Fruit fly (Drosophila melanogaster) whole organism, wandering third instar larva: ENCODE measurements around the gene CG15446.

ENCODE experiments used
- Abd-B ChIP-seq: fragments of >200 bp; optimal IDR thresholded peaks from 2 replicates; lab custom pipeline; 2017; ENCODE audit warnings: missing biosample characterization, missing genetic modification characterization
- CG32264 ChIP-seq: fragments of 200-800 bp; sonication (Bioruptor generic); optimal IDR thresholded peaks from 2 replicates; lab custom pipeline; 2016; ENCODE audit warnings: missing biosample characterization, missing genetic modification characterization
- CG9705 ChIP-seq: fragments of 200-800 bp; sonication (Bioruptor generic); optimal IDR thresholded peaks from 2 replicates; lab custom pipeline; 2018; ENCODE audit warnings: missing biosample characterization, mild to moderate bottlenecking, missing genetic modification characterization
- Dfd ChIP-seq: fragments of >200 bp; optimal IDR thresholded peaks from 2 replicates; lab custom pipeline; 2017; ENCODE audit warnings: missing biosample characterization, missing genetic modification characterization
- Dif ChIP-seq: fragments of 200-275, 200-300 bp; sonication (Bioruptor generic); optimal IDR thresholded peaks from 2 replicates; lab custom pipeline; 2018; ENCODE audit warnings: missing biosample characterization, missing genetic modification characterization; ENCODE audit not compliant: partially characterized antibody
- GATAd ChIP-seq: sonication (Bioruptor generic); optimal IDR thresholded peaks from 2 replicates; lab custom pipeline; 2016; ENCODE audit warnings: missing biosample characterization, missing genetic modification characterization
- HLH106 ChIP-seq: fragments of 200-800 bp; optimal IDR thresholded peaks from 3 replicates; lab custom pipeline; 2019; ENCODE audit warnings: missing biosample characterization, mild to moderate bottlenecking, missing genetic modification characterization, moderate library complexity
- Hnf4 ChIP-seq: fragments of 200-800 bp; sonication (Bioruptor generic); optimal IDR thresholded peaks from 2 replicates; lab custom pipeline; 2016; ENCODE audit warnings: missing biosample characterization, mild to moderate bottlenecking, missing genetic modification characterization
- Jra ChIP-seq: sonication (Bioruptor generic); optimal IDR thresholded peaks from 2 replicates; lab custom pipeline; 2016; ENCODE audit warnings: missing biosample characterization, missing genetic modification characterization
- Mio ChIP-seq: sonication (Bioruptor generic); optimal IDR thresholded peaks from 2 replicates; lab custom pipeline; 2016; ENCODE audit warnings: missing biosample characterization, missing genetic modification characterization
- Myc ChIP-seq: fragments of >200 bp; optimal IDR thresholded peaks from 2 replicates; lab custom pipeline; 2017
- N ChIP-seq: fragments of >200 bp; optimal IDR thresholded peaks from 2 replicates; lab custom pipeline; 2018; ENCODE audit warnings: missing biosample characterization, missing external identifiers, missing genetic modification characterization
- OdsH ChIP-seq: fragments of 200-800 bp; sonication (Bioruptor generic); optimal IDR thresholded peaks from 2 replicates; lab custom pipeline; 2016; ENCODE audit warnings: missing biosample characterization, mild to moderate bottlenecking, missing genetic modification characterization
- Rel ChIP-seq, 2 experiments: fragments of 200-800 bp; sonication (Bioruptor generic) in 1 of 2; optimal IDR thresholded peaks; 2 replicates in 1 of 2; 3 replicates in 1 of 2; lab custom pipeline; 2016 to 2019; ENCODE audit warnings: mild to moderate bottlenecking in 2 of 2, missing biosample characterization in 2 of 2, missing genetic modification characterization in 2 of 2, moderate library complexity in 1 of 2
- Sp1 ChIP-seq: fragments of 200-800 bp; sonication (Bioruptor generic); optimal IDR thresholded peaks from 3 replicates; lab custom pipeline; 2019; ENCODE audit warnings: missing biosample characterization, mild to moderate bottlenecking, missing genetic modification characterization, moderate library complexity
- Vsx2 ChIP-seq: fragments of 200-300, 225-300 bp; sonication (Bioruptor generic); optimal IDR thresholded peaks from 2 replicates; lab custom pipeline; 2018; ENCODE audit warnings: missing biosample characterization, missing genetic modification characterization; ENCODE audit not compliant: partially characterized antibody
- br ChIP-seq: fragments of 200-800 bp; sonication (Bioruptor generic); optimal IDR thresholded peaks from 2 replicates; lab custom pipeline; 2016; ENCODE audit warnings: missing biosample characterization, missing genetic modification characterization
- brk ChIP-seq: fragments of 200-800 bp; sonication (Bioruptor generic); optimal IDR thresholded peaks from 2 replicates; lab custom pipeline; 2016; ENCODE audit warnings: missing biosample characterization, mild to moderate bottlenecking, missing genetic modification characterization
- dl ChIP-seq, 2 experiments: fragments of 175-275, 200-275 bp in 1 of 2; fragments of 200-275 bp in 1 of 2; sonication (Bioruptor generic); optimal IDR thresholded peaks; lab custom pipeline; 2018; ENCODE audit warnings: mild to moderate bottlenecking in 2 of 2, missing biosample characterization in 2 of 2, missing genetic modification characterization in 2 of 2, moderate library complexity in 2 of 2; ENCODE audit not compliant: partially characterized antibody in 2 of 2, insufficient read depth in 1 of 2
- dsf ChIP-seq: sonication (Bioruptor generic); optimal IDR thresholded peaks from 2 replicates; lab custom pipeline; 2016; ENCODE audit warnings: missing biosample characterization, missing genetic modification characterization, borderline replicate concordance
- ey ChIP-seq: fragments of 200-800 bp; sonication (Bioruptor generic); optimal IDR thresholded peaks from 2 replicates; lab custom pipeline; 2016; ENCODE audit warnings: missing biosample characterization, missing genetic modification characterization
- foxo ChIP-seq, 2 experiments: fragments of 200-800 bp; sonication (Bioruptor generic); optimal IDR thresholded peaks; 2 replicates in 1 of 2; 3 replicates in 1 of 2; lab custom pipeline; 2016 to 2017; ENCODE audit warnings: missing biosample characterization in 2 of 2, missing genetic modification characterization in 2 of 2
- fru ChIP-seq: fragments of 200-800 bp; sonication (Bioruptor generic); optimal IDR thresholded peaks from 3 replicates; lab custom pipeline; 2016; ENCODE audit warnings: missing biosample characterization, mild to moderate bottlenecking, missing genetic modification characterization
- h ChIP-seq: fragments of 200-800 bp; sonication (Bioruptor generic); optimal IDR thresholded peaks from 3 replicates; lab custom pipeline; 2016; ENCODE audit warnings: missing biosample characterization, mild to moderate bottlenecking, missing genetic modification characterization
- jim ChIP-seq: fragments of 175-275, 200-325 bp; sonication (Bioruptor generic); optimal IDR thresholded peaks from 2 replicates; lab custom pipeline; 2016; ENCODE audit warnings: missing biosample characterization, mild to moderate bottlenecking, missing genetic modification characterization
- lola ChIP-seq: fragments of >200 bp; optimal IDR thresholded peaks from 2 replicates; lab custom pipeline; 2017; ENCODE audit warnings: missing biosample characterization, missing genetic modification characterization
- pan ChIP-seq: fragments of >200 bp; optimal IDR thresholded peaks from 2 replicates; lab custom pipeline; 2017
- psq ChIP-seq: fragments of 200-800 bp; sonication (Bioruptor generic); optimal IDR thresholded peaks from 3 replicates; lab custom pipeline; 2017; ENCODE audit warnings: missing biosample characterization, mild to moderate bottlenecking, missing genetic modification characterization, moderate library complexity
- rgr ChIP-seq: fragments of 200-800 bp; sonication (Bioruptor generic); optimal IDR thresholded peaks from 3 replicates; lab custom pipeline; 2016; ENCODE audit warnings: missing biosample characterization, mild to moderate bottlenecking, missing genetic modification characterization
- sage ChIP-seq: fragments of 200-800 bp; sonication (Bioruptor generic); optimal IDR thresholded peaks from 2 replicates; lab custom pipeline; 2016; ENCODE audit warnings: missing biosample characterization, mild to moderate bottlenecking, missing genetic modification characterization
- sv ChIP-seq: fragments of 200-800 bp; sonication (Bioruptor generic); optimal IDR thresholded peaks from 3 replicates; lab custom pipeline; 2016; ENCODE audit warnings: missing biosample characterization, missing genetic modification characterization
- tai ChIP-seq: sonication (Bioruptor generic); optimal IDR thresholded peaks from 2 replicates; lab custom pipeline; 2016; ENCODE audit warnings: missing biosample characterization, missing genetic modification characterization
- usp ChIP-seq: fragments of >200 bp; optimal IDR thresholded peaks from 2 replicates; lab custom pipeline; 2017; ENCODE audit warnings: missing biosample characterization, missing genetic modification characterization
- woc ChIP-seq: sonication (Bioruptor generic); optimal IDR thresholded peaks from 2 replicates; lab custom pipeline; 2016; ENCODE audit warnings: missing biosample characterization, mild to moderate bottlenecking, missing genetic modification characterization

The CG15446 gene

dm6 chrX:21102106-21102505 lies at the start of gene CG15446:
Gene CG15446 (minus strand): TSS chrX:21102206.
- TF ChIP-seq rgr (GFP tag; lab: Kevin White, UChicago) = no peak

- no peak for TF ChIP-seq Abd-B (GFP tag; lab: Kevin White, UChicago)
- TF ChIP-seq Rel (GFP tag; optimal IDR thresholded peaks at IDR 0.05; lab: Kevin White, UChicago) = no peak
- TF ChIP-seq Rel (tag; optimal IDR thresholded peaks at IDR 0.05; lab: Kevin White, UChicago) = no peak
- no peak for TF ChIP-seq Myc (lab: Kevin White, UChicago)
Measured at dm6 chrX:21146941-21147340, 44.9 kb upstream of the CG15446 start, which contains the start of gene CG45154. Gene CG45154 (minus strand): TSS chrX:21147041.

- TF ChIP-seq fru (GFP tag; lab: Kevin White, UChicago) (peak; percentile 26), foxo (GFP tag; optimal IDR thresholded peaks at IDR 0.05; lab: Kevin White, UChicago) (peak in 1 of 2 experiments; percentile 25), rgr (GFP tag; lab: Kevin White, UChicago) (peak; percentile 9), pan (lab: Kevin White, UChicago) (no peak), Sp1 (GFP tag; lab: Kevin White, UChicago) (no peak), psq (GFP tag; lab: Kevin White, UChicago) (peak; percentile 9), HLH106 (tag; lab: Kevin White, UChicago) (peak; percentile 12), h (peak; percentile 10)
Measured at dm6 chrX:21127267-21127666, 25.3 kb upstream of the CG15446 start.

- TF ChIP-seq brk (GFP tag; lab: Kevin White, UChicago) (no peak), sage (no peak), OdsH (GFP tag; lab: Kevin White, UChicago) (no peak), Hnf4 (GFP tag; lab: Kevin White, UChicago) (no peak), br (GFP tag; lab: Kevin White, UChicago) (no peak), Myc (lab: Kevin White, UChicago) (no peak), woc (GFP tag; lab: Kevin White, UChicago) (no peak), sv (no peak), h (no peak), Mio (no peak), Dfd (GFP tag; lab: Kevin White, UChicago) (no peak), CG32264 (no peak), psq (GFP tag; lab: Kevin White, UChicago) (no peak)
Measured at dm6 chrX:21126790-21127189, 24.8 kb upstream of the CG15446 start.

- TF ChIP-seq pan (lab: Kevin White, UChicago) = no peak
- no peak for TF ChIP-seq dl (GFP tag; optimal IDR thresholded peaks at IDR 0.05; lab: Kevin White, UChicago; ENCODE audit: insufficient read depth in 1 of 2, partially characterized antibody in 2 of 2)
- no peak for TF ChIP-seq psq (GFP tag; lab: Kevin White, UChicago)
- TF ChIP-seq Dif (GFP tag; lab: Kevin White, UChicago) = no peak
- TF ChIP-seq usp (GFP tag; lab: Kevin White, UChicago) = no peak
- TF ChIP-seq sv = no peak
- TF ChIP-seq Mio = no peak
- no peak for TF ChIP-seq N (GFP tag; lab: Kevin White, UChicago)
- TF ChIP-seq CG9705 (GFP tag; lab: Kevin White, UChicago) = no peak
- TF ChIP-seq Abd-B (GFP tag; lab: Kevin White, UChicago) = no peak
- no peak for TF ChIP-seq tai (GFP tag; lab: Kevin White, UChicago)
- TF ChIP-seq OdsH (GFP tag; lab: Kevin White, UChicago) = no peak
- TF ChIP-seq br (GFP tag; lab: Kevin White, UChicago) = no peak
- TF ChIP-seq foxo (GFP tag; optimal IDR thresholded peaks at IDR 0.05; lab: Kevin White, UChicago) = no peak
- TF ChIP-seq sage = no peak
- no peak for TF ChIP-seq h
Measured at dm6 chrX:21125966-21126553, 24.1 kb upstream of the CG15446 start.

- peak; percentile 86 for TF ChIP-seq fru (GFP tag; lab: Kevin White, UChicago)
- TF ChIP-seq woc (GFP tag; lab: Kevin White, UChicago) = peak; percentile 67
- no peak for TF ChIP-seq pan (lab: Kevin White, UChicago)
- TF ChIP-seq Jra (GFP tag; lab: Kevin White, UChicago) = peak; percentile 46
- TF ChIP-seq dsf (GFP tag; lab: Kevin White, UChicago) = peak; percentile 30
- no peak for TF ChIP-seq Dif (GFP tag; lab: Kevin White, UChicago)
- TF ChIP-seq usp (GFP tag; lab: Kevin White, UChicago) = no peak
- TF ChIP-seq CG32264 = peak; percentile 49
- TF ChIP-seq Rel (GFP tag; optimal IDR thresholded peaks at IDR 0.05; lab: Kevin White, UChicago) = peak; percentile 8
- TF ChIP-seq Rel (tag; optimal IDR thresholded peaks at IDR 0.05; lab: Kevin White, UChicago) = peak; percentile 19
- TF ChIP-seq jim (GFP tag; lab: Kevin White, UChicago) = no peak
- no peak for TF ChIP-seq Myc (lab: Kevin White, UChicago)
- TF ChIP-seq Abd-B (GFP tag; lab: Kevin White, UChicago) = no peak
- peak; percentile 57 for TF ChIP-seq CG9705 (GFP tag; lab: Kevin White, UChicago)
- peak; percentile 46 for TF ChIP-seq brk (GFP tag; lab: Kevin White, UChicago)
- peak; percentile 80 for TF ChIP-seq OdsH (GFP tag; lab: Kevin White, UChicago)
- TF ChIP-seq Sp1 (GFP tag; lab: Kevin White, UChicago) = peak; percentile 85
- TF ChIP-seq Mio = no peak
- TF ChIP-seq GATAd (GFP tag; lab: Kevin White, UChicago) = peak; percentile 15
- TF ChIP-seq lola (GFP tag; lab: Kevin White, UChicago) = no peak
- peak; percentile 86 for TF ChIP-seq ey (GFP tag; lab: Kevin White, UChicago)
- no peak for TF ChIP-seq Vsx2 (GFP tag; lab: Kevin White, UChicago)
- TF ChIP-seq sage = peak; percentile 76
- TF ChIP-seq Dfd (GFP tag; lab: Kevin White, UChicago) = no peak
- peak; percentile 74 for TF ChIP-seq br (GFP tag; lab: Kevin White, UChicago)
- peak; percentile 84 for TF ChIP-seq HLH106 (tag; lab: Kevin White, UChicago)
- TF ChIP-seq tai (GFP tag; lab: Kevin White, UChicago) = peak; percentile 55
- peak; percentile 65 for TF ChIP-seq sv
Measured at dm6 chrX:21124176-21124575, 22.2 kb upstream of the CG15446 start.
